Worm (Caenorhabditis elegans) whole organism, late embryonic: ENCODE data around the gene C50F4.1.

Experiments used
- C08G9.2 ChIP-seq: sonication (generic microtip); optimal IDR thresholded peaks from 2 replicates; lab custom pipeline; 2016; ENCODE audit warnings: mild to moderate bottlenecking, missing genetic modification characterization, moderate library complexity, missing compliant biosample characterization
- C38D4.7 ChIP-seq: fragments of 200-800 bp; sonication (Bioruptor generic); optimal IDR thresholded peaks from 2 replicates; lab custom pipeline; 2018; ENCODE audit warnings: mild to moderate bottlenecking, missing genetic modification characterization, moderate library complexity, missing compliant biosample characterization
- K09A11.1 ChIP-seq: sonication (generic microtip); optimal IDR thresholded peaks from 2 replicates; lab custom pipeline; 2017; ENCODE audit warnings: antibody characterized with exemption, mild to moderate bottlenecking, missing genetic modification characterization, missing compliant biosample characterization; ENCODE audit not compliant: insufficient read depth
- T23F11.4 ChIP-seq: fragments of 200-800 bp; sonication (Bioruptor generic); optimal IDR thresholded peaks from 2 replicates; lab custom pipeline; 2018; ENCODE audit warnings: mild to moderate bottlenecking, missing genetic modification characterization, missing compliant biosample characterization
- ahr-1 ChIP-seq: sonication (generic microtip); optimal IDR thresholded peaks from 2 replicates; lab custom pipeline; 2016; ENCODE audit warnings: missing genetic modification characterization, missing compliant biosample characterization
- ama-1 ChIP-seq: fragments of 150-350 bp; optimal IDR thresholded peaks from 2 replicates; lab custom pipeline; 2014
- ceh-14 ChIP-seq: sonication (generic microtip); optimal IDR thresholded peaks from 2 replicates; lab custom pipeline; 2016; ENCODE audit warnings: missing genotype, missing genetic modification characterization, missing compliant biosample characterization
- ceh-18 ChIP-seq: sonication (generic microtip); optimal IDR thresholded peaks from 2 replicates; lab custom pipeline; 2016; ENCODE audit warnings: missing genetic modification characterization, missing compliant biosample characterization
- ceh-2 ChIP-seq: sonication (generic microtip); optimal IDR thresholded peaks from 2 replicates; lab custom pipeline; 2016; ENCODE audit warnings: missing genotype, missing genetic modification characterization, missing compliant biosample characterization
- ceh-22 ChIP-seq: sonication (generic microtip); optimal IDR thresholded peaks from 2 replicates; lab custom pipeline; 2017; ENCODE audit warnings: missing biosample characterization, missing genetic modification characterization
- ceh-31 ChIP-seq: sonication (generic microtip); optimal IDR thresholded peaks from 2 replicates; lab custom pipeline; 2016; ENCODE audit warnings: missing genetic modification characterization, missing compliant biosample characterization
- ceh-34 ChIP-seq: sonication (generic microtip); optimal IDR thresholded peaks from 2 replicates; lab custom pipeline; 2016; ENCODE audit warnings: mild to moderate bottlenecking, missing genetic modification characterization, missing compliant biosample characterization
- ceh-45 ChIP-seq: fragments of 200-800 bp; sonication (Bioruptor generic); IDR thresholded peaks from 2 replicates; pipeline ENCODE4 v1.3.6; 2022; ENCODE audit warnings: missing genetic modification reagents, missing genetic modification characterization, missing compliant biosample characterization
- ceh-48 ChIP-seq: sonication (generic microtip); optimal IDR thresholded peaks from 2 replicates; lab custom pipeline; 2016; ENCODE audit warnings: missing genetic modification characterization, inconsistent platforms, missing compliant biosample characterization
- ceh-9 ChIP-seq: sonication (generic microtip); optimal IDR thresholded peaks from 2 replicates; lab custom pipeline; 2016; ENCODE audit warnings: mild to moderate bottlenecking, missing genetic modification characterization, inconsistent platforms, missing compliant biosample characterization
- che-1 ChIP-seq: sonication (generic microtip); optimal IDR thresholded peaks from 2 replicates; lab custom pipeline; 2016; ENCODE audit warnings: mild to moderate bottlenecking, missing genetic modification characterization, missing compliant biosample characterization
- dve-1 ChIP-seq: sonication (generic microtip); optimal IDR thresholded peaks from 2 replicates; lab custom pipeline; 2017; ENCODE audit warnings: antibody characterized with exemption, mild to moderate bottlenecking, missing genetic modification characterization, missing compliant biosample characterization
- elt-2 ChIP-seq: sonication (generic microtip); optimal IDR thresholded peaks from 2 replicates; lab custom pipeline; 2016; ENCODE audit warnings: missing genetic modification reagents, missing genetic modification characterization, missing compliant biosample characterization
- elt-4 ChIP-seq: sonication (generic microtip); optimal IDR thresholded peaks from 2 replicates; lab custom pipeline; 2016; ENCODE audit warnings: missing genetic modification characterization, missing compliant biosample characterization
- ets-4 ChIP-seq: sonication (generic microtip); optimal IDR thresholded peaks from 2 replicates; lab custom pipeline; 2016; ENCODE audit warnings: missing genetic modification characterization, missing compliant biosample characterization
- fax-1 ChIP-seq: sonication (generic microtip); optimal IDR thresholded peaks from 2 replicates; lab custom pipeline; 2016; ENCODE audit warnings: missing genotype, missing genetic modification characterization, missing compliant biosample characterization
- fkh-6 ChIP-seq: sonication (generic microtip); optimal IDR thresholded peaks from 2 replicates; lab custom pipeline; 2016; ENCODE audit warnings: missing genetic modification characterization, missing compliant biosample characterization
- gmeb-2 ChIP-seq: sonication (generic microtip); optimal IDR thresholded peaks from 2 replicates; lab custom pipeline; 2016; ENCODE audit warnings: missing genetic modification characterization, inconsistent platforms, missing compliant biosample characterization
- lin-11 ChIP-seq: fragments of 200-800 bp; sonication (Bioruptor generic); optimal IDR thresholded peaks from 2 replicates; lab custom pipeline; 2018; ENCODE audit warnings: mild to moderate bottlenecking, missing genetic modification characterization, missing compliant biosample characterization
- madf-2 ChIP-seq: sonication (generic microtip); optimal IDR thresholded peaks from 2 replicates; lab custom pipeline; 2017; ENCODE audit warnings: missing genetic modification characterization, missing compliant biosample characterization
- nhr-11 ChIP-seq: fragments of 150-350 bp; optimal IDR thresholded peaks from 2 replicates; lab custom pipeline; 2014; ENCODE audit warnings: missing biosample characterization, missing genetic modification characterization
- nhr-232 ChIP-seq: sonication (generic microtip); optimal IDR thresholded peaks from 2 replicates; lab custom pipeline; 2016; ENCODE audit warnings: missing genetic modification characterization, missing compliant biosample characterization
- pat-9 ChIP-seq: fragments of 200-800 bp; sonication (Bioruptor generic); optimal IDR thresholded peaks from 2 replicates; lab custom pipeline; 2018; ENCODE audit warnings: mild to moderate bottlenecking, missing genetic modification characterization, moderate library complexity, missing compliant biosample characterization
- pros-1 ChIP-seq: fragments of 150-350 bp; optimal IDR thresholded peaks from 2 replicates; lab custom pipeline; 2014; ENCODE audit warnings: missing biosample characterization, missing genetic modification reagents, missing genetic modification characterization
- ref-2 ChIP-seq: sonication (generic microtip); optimal IDR thresholded peaks from 2 replicates; lab custom pipeline; 2016; ENCODE audit warnings: missing genetic modification characterization, missing compliant biosample characterization
- rnt-1 ChIP-seq: sonication (generic microtip); optimal IDR thresholded peaks from 2 replicates; lab custom pipeline; 2016; ENCODE audit warnings: missing genetic modification characterization, missing compliant biosample characterization
- syd-9 ChIP-seq: sonication (generic microtip); optimal IDR thresholded peaks from 2 replicates; lab custom pipeline; 2016; ENCODE audit warnings: mild to moderate bottlenecking, missing genetic modification characterization, moderate library complexity, missing compliant biosample characterization
- tbx-7 ChIP-seq: sonication (generic microtip); optimal IDR thresholded peaks from 2 replicates; lab custom pipeline; 2016; ENCODE audit warnings: missing genotype, missing genetic modification characterization, missing compliant biosample characterization
- ttx-3 ChIP-seq: sonication (generic microtip); optimal IDR thresholded peaks from 2 replicates; lab custom pipeline; 2016; ENCODE audit warnings: missing genetic modification reagents, missing genetic modification characterization, missing compliant biosample characterization
- unc-3 ChIP-seq, 2 experiments: fragments of 200-800 bp in 1 of 2; sonication (Bioruptor generic) in 1 of 2; sonication (generic microtip) in 1 of 2; conservative IDR thresholded peaks in 1 of 2; optimal IDR thresholded peaks in 1 of 2; 2 replicates each; pipeline versions ENCODE4 v1.3.6 to Lab custom; 2016 to 2022; ENCODE audit warnings: missing compliant biosample characterization in 2 of 2, missing genetic modification characterization in 2 of 2, missing genetic modification reagents in 1 of 2
- unc-42 ChIP-seq: sonication (generic microtip); optimal IDR thresholded peaks from 2 replicates; lab custom pipeline; 2016; ENCODE audit warnings: missing genotype, missing genetic modification characterization, missing compliant biosample characterization
- unc-55 ChIP-seq: sonication (generic microtip); optimal IDR thresholded peaks from 2 replicates; lab custom pipeline; 2017; ENCODE audit warnings: missing biosample characterization, missing genetic modification reagents, missing genetic modification characterization
- unc-86 ChIP-seq: sonication (generic microtip); optimal IDR thresholded peaks from 2 replicates; lab custom pipeline; 2016; ENCODE audit warnings: missing genetic modification characterization, missing compliant biosample characterization

The C50F4.1 gene

ce11 chrV:9526470-9526869, at the start of gene C50F4.1:
Gene C50F4.1 (plus strand): TSS chrV:9526793.
- TF ChIP-seq ceh-9 (tag; lab: Kevin White, UChicago) (no peak), unc-3 (GFP tag; conservative IDR thresholded peaks at IDR 0.05; lab: Robert Waterston, UW) (no peak), unc-3 (tag; optimal IDR thresholded peaks at IDR 0.05; lab: Kevin White, UChicago) (no peak), pros-1 (tag; lab: Kevin White, UChicago) (no peak), fkh-6 (tag; lab: Kevin White, UChicago) (no peak), gmeb-2 (no peak), ceh-2 (tag; lab: Kevin White, UChicago) (no peak)

DNA sequence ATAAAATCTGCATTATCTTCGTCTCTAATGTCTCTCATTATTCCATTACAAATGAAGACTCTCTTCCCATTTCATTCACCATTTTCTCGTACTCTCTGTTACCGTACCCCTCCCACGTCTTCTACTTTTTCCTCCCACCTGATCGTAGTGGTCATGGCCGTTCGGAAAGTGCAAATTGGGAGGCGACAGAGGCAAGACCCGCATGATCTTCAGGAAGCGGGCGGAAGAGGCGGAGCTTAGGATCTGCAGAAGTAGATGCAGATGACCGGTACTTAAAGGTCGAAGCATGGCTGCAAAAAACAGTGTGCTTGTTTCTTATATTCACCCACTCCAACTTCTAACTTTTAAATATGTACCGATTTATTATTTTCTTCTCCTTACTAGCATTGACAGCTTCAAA, 48.7 kb upstream of the C50F4.1 start, which contains the start of gene nas-3:
nas-3 (plus strand) TSS at position 301 of the 400 bp plus-strand sequence.
- TF ChIP-seq tbx-7 (tag; lab: Kevin White, UChicago) (no peak), fax-1 (no peak), elt-4 (no peak), ceh-22 (tag; lab: Kevin White, UChicago) (no peak), ceh-45 (GFP tag; lab: Robert Waterston, UW) (no peak), che-1 (tag; lab: Kevin White, UChicago) (no peak), ceh-18 (tag; lab: Kevin White, UChicago) (no peak), ceh-34 (tag; lab: Kevin White, UChicago) (no peak), unc-55 (no peak), fkh-6 (tag; lab: Kevin White, UChicago) (no peak), gmeb-2 (no peak), C08G9.2 (tag; lab: Kevin White, UChicago) (no peak), pros-1 (tag; lab: Kevin White, UChicago) (no peak), dve-1 (tag; lab: Kevin White, UChicago) (no peak), ceh-2 (tag; lab: Kevin White, UChicago) (no peak)
- TF ChIP-seq, all 69 proteins: peak for 0

- TF ChIP-seq ttx-3 (tag; lab: Kevin White, UChicago) = no peak
- no peak for TF ChIP-seq syd-9
- no peak for TF ChIP-seq unc-86 (tag; lab: Kevin White, UChicago)
- TF ChIP-seq ahr-1 (tag; lab: Kevin White, UChicago) = no peak
- TF ChIP-seq madf-2 = no peak
These were observed 46.0 kb upstream of the C50F4.1 start, which contains the start of gene K06A4.6 for ce11 chrV:9480566-9480965. Gene K06A4.6 (minus strand): TSS chrV:9480666.

DNA sequence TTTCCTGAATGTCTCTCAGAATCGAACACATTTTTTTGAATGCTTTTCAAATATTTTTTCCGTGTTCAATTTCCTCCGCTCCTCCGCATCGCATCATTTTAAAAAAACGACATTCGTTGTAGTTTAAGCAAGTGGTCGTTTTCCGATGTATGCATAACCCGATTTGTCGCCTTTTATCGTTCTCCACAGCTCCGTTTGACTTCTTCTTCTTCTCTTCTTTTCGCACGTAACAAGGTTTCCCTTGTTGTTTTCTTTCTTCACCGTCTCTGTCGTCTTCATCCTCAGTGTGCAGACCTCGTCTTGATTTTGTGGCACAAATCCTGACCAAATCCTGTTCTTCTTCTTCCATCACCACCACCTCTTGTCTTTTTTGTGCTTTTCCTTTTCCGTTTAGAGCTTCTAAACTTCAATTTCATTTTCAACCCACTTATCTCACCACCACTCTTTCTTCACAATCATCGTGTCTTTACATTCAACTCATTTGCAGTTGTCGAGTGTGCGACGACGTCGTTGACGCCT, 42.8 kb upstream of the C50F4.1 start, which contains the start of gene K06A4.2:
K06A4.2 (plus strand) TSS at position 469 of the 519 bp plus-strand sequence.
- TF ChIP-seq unc-42 = peak; percentile 75
- TF ChIP-seq ceh-31 = no peak

DNA sequence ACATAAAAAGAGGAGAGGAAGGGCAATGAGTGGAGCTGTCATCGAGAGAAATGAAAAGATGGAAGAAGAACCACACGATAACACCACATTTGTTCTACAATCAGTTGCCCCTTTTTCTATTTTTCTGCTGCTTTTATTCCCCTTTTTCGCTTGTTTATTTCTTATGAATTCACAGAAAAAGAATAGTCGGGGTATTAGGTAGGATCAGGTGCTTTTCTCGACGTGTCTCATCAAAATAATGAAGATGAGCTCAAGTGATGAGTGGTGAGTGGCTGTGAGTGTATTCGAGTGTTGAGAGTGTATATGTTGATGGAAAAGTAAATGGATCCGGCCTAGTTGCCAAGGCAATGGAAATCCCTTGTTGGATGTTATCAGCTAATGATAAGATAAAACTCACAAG, 41.1 kb upstream of the C50F4.1 start:
- TF ChIP-seq unc-42 = no peak
- no peak for TF ChIP-seq rnt-1 (tag; lab: Kevin White, UChicago)
- no peak for TF ChIP-seq ceh-34 (tag; lab: Kevin White, UChicago)
- TF ChIP-seq ama-1 = no peak
- no peak for TF ChIP-seq elt-2 (tag; lab: Kevin White, UChicago)
- TF ChIP-seq ref-2 (tag; lab: Kevin White, UChicago) = no peak
- TF ChIP-seq lin-11 (tag; lab: Kevin White, UChicago) = no peak
- TF ChIP-seq madf-2 = no peak
- TF ChIP-seq T23F11.4 = no peak
- no peak for TF ChIP-seq unc-55
- TF ChIP-seq ceh-14 (tag; lab: Kevin White, UChicago) = no peak
- TF ChIP-seq pat-9 (tag; lab: Kevin White, UChicago) = no peak
- no peak for TF ChIP-seq syd-9
- TF ChIP-seq, all 69 proteins: peak for 0

ce11 chrV:9489411-9489810, 37.2 kb upstream of the C50F4.1 start, which contains the start of gene K06A4.10:
Gene K06A4.10 (minus strand): TSS chrV:9489800.
- no peak for TF ChIP-seq C38D4.7 (GFP tag; lab: Kevin White, UChicago)
- TF ChIP-seq nhr-232 (tag; lab: Kevin White, UChicago) = no peak
- TF ChIP-seq ahr-1 (tag; lab: Kevin White, UChicago) = no peak
- TF ChIP-seq K09A11.1 (tag; lab: Kevin White, UChicago) = no peak
- TF ChIP-seq ceh-14 (tag; lab: Kevin White, UChicago) = no peak
- no peak for TF ChIP-seq elt-4
- TF ChIP-seq ceh-22 (tag; lab: Kevin White, UChicago) = no peak
- TF ChIP-seq ceh-48 = no peak
- no peak for TF ChIP-seq ama-1
- no peak for TF ChIP-seq C08G9.2 (tag; lab: Kevin White, UChicago)
- no peak for TF ChIP-seq nhr-11 (tag; lab: Kevin White, UChicago)
- no peak for TF ChIP-seq rnt-1 (tag; lab: Kevin White, UChicago)
- TF ChIP-seq ets-4 (tag; lab: Kevin White, UChicago) = no peak
